Fruit fly (Drosophila melanogaster): ENCODE results near the gene CG5245.

Gene CG5245

DNA sequence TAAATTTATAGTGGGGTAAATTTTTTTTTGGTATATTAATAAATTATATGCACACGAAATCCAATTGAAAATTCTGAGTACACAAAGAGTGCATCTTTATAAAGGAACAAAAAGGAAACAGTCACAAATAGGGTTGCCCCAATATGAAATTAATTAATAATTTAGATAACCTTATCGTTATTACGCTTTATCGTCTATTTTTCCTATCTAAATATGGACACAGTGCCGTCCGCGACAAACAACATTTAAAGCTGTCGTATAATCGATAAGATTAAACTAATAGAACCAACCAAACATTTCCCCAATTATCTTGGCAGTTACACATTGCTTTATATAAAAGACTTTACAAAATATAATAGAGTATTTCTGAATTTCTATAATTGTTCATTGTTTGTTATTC, 31.3 kb upstream of the CG5245 start (continued):
- no peak for TF ChIP-seq tx (GFP tag; optimal IDR thresholded peaks at IDR 0.05)

DNA sequence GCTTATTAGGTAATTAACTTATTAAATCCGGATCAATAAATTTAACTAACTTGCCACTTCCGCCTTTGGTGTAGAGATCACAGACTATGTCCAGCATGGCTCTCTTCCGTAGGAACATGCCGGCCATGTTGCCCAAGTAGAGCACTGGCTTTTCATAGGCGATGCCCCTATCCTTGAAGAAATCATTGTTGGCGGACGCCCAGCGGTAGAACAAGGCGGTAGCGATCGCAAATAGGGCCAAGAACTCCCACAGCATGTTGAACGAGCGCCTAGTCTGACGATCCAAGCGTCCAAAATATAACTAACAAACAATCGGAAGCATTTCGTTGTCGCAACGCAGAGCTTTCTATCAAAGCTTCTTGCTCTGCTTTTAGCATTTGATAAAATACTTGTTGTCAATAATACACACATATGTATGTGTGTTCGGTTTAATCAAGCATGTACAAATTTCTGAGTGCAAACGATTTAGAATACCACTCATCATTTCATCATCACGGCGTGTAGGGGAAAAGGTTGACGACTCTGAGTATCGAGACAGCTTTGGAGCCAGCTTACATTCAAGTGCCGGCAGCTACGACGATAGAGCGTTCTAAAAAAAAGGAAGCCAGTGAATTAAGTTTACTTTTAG, 30.6 kb upstream of the CG5245 start, which contains the start of gene Cyp9f3:
TSS of gene Cyp9f3 (minus strand) at position 310 of the 628 bp plus-strand sequence.
- no peak for TF ChIP-seq PHDP (tag; optimal IDR thresholded peaks at IDR 0.05)
- peak; percentile 8 for TF ChIP-seq CG8281 (tag; optimal IDR thresholded peaks at IDR 0.05)
- TF ChIP-seq cg (GFP tag; optimal IDR thresholded peaks at IDR 0.05) = peak; percentile 40
- no peak for TF ChIP-seq hbn (GFP tag; IDR thresholded peaks at IDR 0.05; ENCODE audit: partially characterized antibody)
- peak; percentile 79 for TF ChIP-seq CG10543 (GFP tag; optimal IDR thresholded peaks at IDR 0.05)
- no peak for TF ChIP-seq Optix (GFP tag; IDR thresholded peaks at IDR 0.05)
- TF ChIP-seq ind (GFP tag; optimal IDR thresholded peaks at IDR 0.05) = no peak
- no peak for TF ChIP-seq sna (GFP tag; IDR thresholded peaks at IDR 0.05; ENCODE audit: partially characterized antibody)
- TF ChIP-seq amos (GFP tag; IDR thresholded peaks at IDR 0.05; ENCODE audit: partially characterized antibody) = peak; percentile 33; the same call in 1 of the 2 replicates
- no peak for TF ChIP-seq CG10959 (GFP tag; IDR thresholded peaks at IDR 0.05)
- no peak for TF ChIP-seq hth (optimal IDR thresholded peaks at IDR 0.05)
- TF ChIP-seq CG12942 (GFP tag; optimal IDR thresholded peaks at IDR 0.05) = no peak
- no peak for TF ChIP-seq wek (GFP tag; optimal IDR thresholded peaks at IDR 0.05)
- TF ChIP-seq ken (GFP tag; IDR thresholded peaks at IDR 0.05) = no peak
- no peak for TF ChIP-seq kah (GFP tag; optimal IDR thresholded peaks at IDR 0.05)
- no peak for TF ChIP-seq Chrac-16 (GFP tag; optimal IDR thresholded peaks at IDR 0.05)
- no peak for TF ChIP-seq CG10654 (GFP tag; optimal IDR thresholded peaks at IDR 0.05)
- TF ChIP-seq CG17802 (tag; optimal IDR thresholded peaks at IDR 0.05) = no peak
- TF ChIP-seq CG2129 (GFP tag; IDR thresholded peaks at IDR 0.05; ENCODE audit: partially characterized antibody) = no peak
- no peak for TF ChIP-seq CG4617 (GFP tag; optimal IDR thresholded peaks at IDR 0.05; ENCODE audit: borderline replicate concordance)
- TF ChIP-seq CG34376 (GFP tag; optimal IDR thresholded peaks at IDR 0.05) = peak; percentile 96
- TF ChIP-seq aop (GFP tag; IDR thresholded peaks at IDR 0.05) = no peak
- TF ChIP-seq CG12744 (GFP tag; optimal IDR thresholded peaks at IDR 0.05) = no peak
- TF ChIP-seq lab (GFP tag; optimal IDR thresholded peaks at IDR 0.05) = peak; percentile 25
- TF ChIP-seq HmgZ (tag; optimal IDR thresholded peaks at IDR 0.05) = peak; percentile 13
- TF ChIP-seq CG11695 (GFP tag; IDR thresholded peaks at IDR 0.05) = no peak
- TF ChIP-seq Fer2 (tag; optimal IDR thresholded peaks at IDR 0.05) = no peak
- no peak for TF ChIP-seq CG14014 (GFP tag; IDR thresholded peaks at IDR 0.05)
- peak; percentile 54 for TF ChIP-seq Jarid2 (GFP tag; optimal IDR thresholded peaks at IDR 0.05)
- no peak for TF ChIP-seq en (GFP tag; optimal IDR thresholded peaks at IDR 0.05)
- no peak for TF ChIP-seq stwl (tag; optimal IDR thresholded peaks at IDR 0.05)
- TF ChIP-seq cwo (GFP tag; optimal IDR thresholded peaks at IDR 0.05) = no peak
- no peak for TF ChIP-seq CG3726 (GFP tag; IDR thresholded peaks at IDR 0.05)
- TF ChIP-seq CG8765 (GFP tag; IDR thresholded peaks at IDR 0.05) = no peak
- no peak for TF ChIP-seq CG2120 (GFP tag; optimal IDR thresholded peaks at IDR 0.05)
- no peak for TF ChIP-seq usp (GFP tag; optimal IDR thresholded peaks at IDR 0.05)
- no peak for TF ChIP-seq sd (tag; optimal IDR thresholded peaks at IDR 0.05)
- TF ChIP-seq pita (GFP tag; optimal IDR thresholded peaks at IDR 0.05) = no peak
- TF ChIP-seq pho (GFP tag; optimal IDR thresholded peaks at IDR 0.05) = no peak
- no peak for TF ChIP-seq nerfin-1 (tag; optimal IDR thresholded peaks at IDR 0.05)
- no peak for TF ChIP-seq fd3F (GFP tag; optimal IDR thresholded peaks at IDR 0.05)
- no peak for TF ChIP-seq Sry-β (GFP tag; optimal IDR thresholded peaks at IDR 0.05)
- TF ChIP-seq Dref (GFP tag; IDR thresholded peaks at IDR 0.05) = 0 out of 2 replicates have a peak, but pooled peaks have one; percentile 10
- no peak for TF ChIP-seq p53 (GFP tag; optimal IDR thresholded peaks at IDR 0.05)
- no peak for TF ChIP-seq CG31441 (GFP tag; IDR thresholded peaks at IDR 0.05)
- no peak for TF ChIP-seq CG17568 (GFP tag; optimal IDR thresholded peaks at IDR 0.05)
- no peak for TF ChIP-seq gcm2 (GFP tag; optimal IDR thresholded peaks at IDR 0.05)

Measured in whole organism, embryonic.